Worm (Caenorhabditis elegans) whole organism, mixed stage, embryonic: ENCODE results near the gene sri-48.

Experiments used
- bed-3 ChIP-seq: fragments of 200-800 bp; sonication (Bioruptor generic); optimal IDR thresholded peaks from 3 replicates; lab custom pipeline; 2018; ENCODE audit warnings: mild to moderate bottlenecking, missing genetic modification characterization, moderate library complexity, missing compliant biosample characterization
- ceh-43 ChIP-seq: fragments of 200-800 bp; sonication (Bioruptor generic); optimal IDR thresholded peaks from 2 replicates; lab custom pipeline; 2018; ENCODE audit warnings: mild to moderate bottlenecking, missing genetic modification characterization, moderate library complexity, missing compliant biosample characterization
- ceh-83 ChIP-seq: fragments of 200-800 bp; sonication (Bioruptor generic); optimal IDR thresholded peaks from 2 replicates; lab custom pipeline; 2018; ENCODE audit warnings: mild to moderate bottlenecking, missing genetic modification characterization, missing compliant biosample characterization
- ces-1 ChIP-seq: fragments of 150-350 bp; optimal IDR thresholded peaks from 2 replicates; lab custom pipeline; 2014; ENCODE audit warnings: missing biosample characterization, missing genetic modification reagents, missing genetic modification characterization
- cnd-1 ChIP-seq: fragments of 200-800 bp; sonication (Bioruptor generic); optimal IDR thresholded peaks from 2 replicates; lab custom pipeline; 2018; ENCODE audit warnings: mild to moderate bottlenecking, missing genetic modification characterization, missing compliant biosample characterization
- ham-2 ChIP-seq: fragments of 200-800 bp; sonication (Bioruptor generic); optimal IDR thresholded peaks from 2 replicates; lab custom pipeline; 2018; ENCODE audit warnings: mild to moderate bottlenecking, missing genetic modification characterization, missing compliant biosample characterization
- lin-13 ChIP-seq: fragments of 150-350 bp; optimal IDR thresholded peaks from 2 replicates; lab custom pipeline; 2014; ENCODE audit warnings: missing biosample characterization, missing genetic modification characterization
- mls-2 ChIP-seq: sonication (generic microtip); optimal IDR thresholded peaks from 2 replicates; lab custom pipeline; 2016; ENCODE audit warnings: mild to moderate bottlenecking, missing genetic modification characterization, moderate library complexity, missing compliant biosample characterization
- nhr-12 ChIP-seq: fragments of 150-350 bp; optimal IDR thresholded peaks from 2 replicates; lab custom pipeline; 2014; ENCODE audit warnings: missing biosample characterization, missing genetic modification characterization
- nhr-237 ChIP-seq: fragments of 150-350 bp; optimal IDR thresholded peaks from 2 replicates; lab custom pipeline; 2014; ENCODE audit warnings: missing biosample characterization, missing genetic modification characterization
- tbx-8 ChIP-seq: fragments of 200-800 bp; sonication (Bioruptor generic); optimal IDR thresholded peaks from 2 replicates; lab custom pipeline; 2018; ENCODE audit warnings: mild to moderate bottlenecking, missing genetic modification characterization, moderate library complexity, missing compliant biosample characterization
- unc-120 ChIP-seq: sonication (generic microtip); optimal IDR thresholded peaks from 2 replicates; lab custom pipeline; 2017; ENCODE audit warnings: missing genetic modification characterization, missing compliant biosample characterization; ENCODE audit not compliant: poor library complexity, severe bottlenecking
- unc-39 ChIP-seq: fragments of 150-350 bp; optimal IDR thresholded peaks from 2 replicates; lab custom pipeline; 2014; ENCODE audit warnings: missing biosample characterization, missing genetic modification characterization
- zip-8 ChIP-seq: fragments of 150-350 bp; optimal IDR thresholded peaks from 2 replicates; lab custom pipeline; 2014; ENCODE audit warnings: missing biosample characterization, missing genetic modification characterization

sri-48 gene

DNA sequence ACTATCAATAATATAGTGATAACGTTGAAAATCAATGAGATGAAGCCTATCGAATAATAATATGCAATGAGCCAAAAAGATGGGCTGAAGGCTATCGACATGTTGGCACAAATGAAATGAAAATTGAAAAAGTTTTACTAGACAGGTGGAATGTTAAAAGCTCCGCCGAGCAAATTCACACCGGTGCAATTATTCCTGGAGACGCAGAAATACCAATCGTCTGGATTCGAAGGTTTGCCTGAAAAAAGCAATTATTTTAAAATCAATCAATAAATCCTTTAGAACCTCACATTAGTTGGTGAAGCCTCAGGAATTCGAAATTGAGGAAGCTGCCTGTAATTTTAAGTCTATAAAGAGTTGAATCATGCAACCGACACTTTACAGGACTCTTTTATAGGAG lies 46.8 kb downstream of the sri-48 start, which contains the start of gene sri-32:
Gene sri-32, minus strand, starts transcription at position 101 of the 400 bp plus-strand sequence.
- TF ChIP-seq ceh-43 (GFP tag; lab: Kevin White, UChicago) (no peak), unc-120 (tag; lab: Kevin White, UChicago) (no peak), ham-2 (GFP tag; lab: Kevin White, UChicago) (no peak), ceh-83 (no peak), zip-8 (tag; lab: Kevin White, UChicago) (no peak), ces-1 (no peak), tbx-8 (GFP tag; lab: Kevin White, UChicago) (no peak), bed-3 (GFP tag; lab: Kevin White, UChicago) (no peak), cnd-1 (tag; lab: Kevin White, UChicago) (no peak), unc-39 (tag; lab: Kevin White, UChicago) (no peak), nhr-12 (no peak)

DNA sequence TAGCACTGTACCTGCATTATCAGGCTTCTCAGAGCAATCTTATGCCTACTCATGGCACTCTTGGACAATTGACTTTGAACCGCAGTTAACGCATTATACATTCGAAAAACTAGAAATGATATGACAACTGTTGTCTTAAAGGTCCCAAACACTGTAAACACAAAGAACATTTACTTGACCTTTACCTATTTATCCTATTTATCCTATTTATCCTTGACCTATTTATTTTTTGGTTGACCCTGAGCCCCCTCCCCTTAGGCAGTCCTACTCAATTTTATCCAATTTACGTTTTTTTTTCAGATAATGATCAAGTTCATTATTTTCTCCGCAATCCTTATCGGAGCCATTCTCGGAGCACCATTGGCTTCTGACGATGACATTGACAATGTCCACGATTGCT lies 49.5 kb downstream of the sri-48 start, which contains the start of the genes T10D4.14 and T10D4.19:
Gene T10D4.14, minus strand, starts transcription at position 101 of the 400 bp plus-strand sequence.
Gene T10D4.19, plus strand, starts transcription at position 304 of the 400 bp plus-strand sequence.
- no peak for TF ChIP-seq mls-2 (tag; lab: Kevin White, UChicago)
- TF ChIP-seq nhr-237: no peak
- no peak for TF ChIP-seq lin-13 (tag; lab: Kevin White, UChicago)
- no peak for TF ChIP-seq cnd-1 (tag; lab: Kevin White, UChicago)
- TF ChIP-seq zip-8 (tag; lab: Kevin White, UChicago): no peak
- no peak for TF ChIP-seq ceh-83
- no peak for TF ChIP-seq ceh-43 (GFP tag; lab: Kevin White, UChicago)
- no peak for TF ChIP-seq ces-1
- TF ChIP-seq unc-120 (tag; lab: Kevin White, UChicago): no peak
